Worm (Caenorhabditis elegans): ENCODE data around the gene B0034.7.

B0034.7 gene

DNA sequence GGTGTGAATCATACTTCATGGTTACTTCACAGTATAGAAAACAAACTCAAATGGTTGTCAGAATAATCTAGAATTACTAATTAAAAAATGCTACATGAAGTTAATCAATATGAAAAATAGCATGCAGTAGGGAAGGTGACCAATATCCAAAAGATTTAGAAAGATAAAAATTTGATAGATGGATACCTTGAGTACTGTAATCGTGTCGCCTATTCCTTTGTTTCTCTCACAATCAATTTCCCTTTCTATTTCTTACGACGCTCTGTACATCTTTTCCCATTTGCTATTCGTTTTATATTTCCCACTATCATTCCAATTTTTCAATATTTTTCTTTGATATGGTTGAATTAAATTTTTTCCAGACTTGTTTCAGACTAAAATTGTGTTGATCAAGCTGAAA, at the start of gene B0034.7:
Gene B0034.7, plus strand, starts transcription at position 301 of the 400 bp plus-strand sequence.
- TF ChIP-seq skn-1 (tag; optimal IDR thresholded peaks at IDR 0.05): no peak
- TF ChIP-seq nhr-25 (tag; optimal IDR thresholded peaks at IDR 0.05): no peak
- TF ChIP-seq elt-3 (tag; optimal IDR thresholded peaks at IDR 0.05): no peak
- TF ChIP-seq hmg-11 (tag; optimal IDR thresholded peaks at IDR 0.05): no peak
- no peak for TF ChIP-seq zag-1 (tag; optimal IDR thresholded peaks at IDR 0.05)
- no peak for TF ChIP-seq mml-1 (tag; optimal IDR thresholded peaks at IDR 0.05)
- no peak for TF ChIP-seq mdl-1 (tag; optimal IDR thresholded peaks at IDR 0.05)
- no peak for TF ChIP-seq nhr-67 (tag; optimal IDR thresholded peaks at IDR 0.05)
- TF ChIP-seq nhr-76 (tag; optimal IDR thresholded peaks at IDR 0.05): no peak
- TF ChIP-seq ceh-82 (tag; optimal IDR thresholded peaks at IDR 0.05): no peak
- no peak for TF ChIP-seq unc-62 (GFP tag; optimal IDR thresholded peaks at IDR 0.05)
- TF ChIP-seq jun-1 (tag; optimal IDR thresholded peaks at IDR 0.05): no peak
- no peak for TF ChIP-seq nfya-1 (tag; optimal IDR thresholded peaks at IDR 0.05; ENCODE audit: insufficient read depth)
- TF ChIP-seq nhr-28 (tag; optimal IDR thresholded peaks at IDR 0.05): no peak
- no peak for TF ChIP-seq snpc-4 (tag; optimal IDR thresholded peaks at IDR 0.05)
- no peak for TF ChIP-seq nhr-23 (tag; optimal IDR thresholded peaks at IDR 0.05)
- TF ChIP-seq fkh-10 (GFP tag; optimal IDR thresholded peaks at IDR 0.05): no peak
- TF ChIP-seq ZK546.5 (tag; optimal IDR thresholded peaks at IDR 0.05): no peak
- TF ChIP-seq ceh-16 (tag; optimal IDR thresholded peaks at IDR 0.05): no peak
- no peak for TF ChIP-seq unc-39 (tag; optimal IDR thresholded peaks at IDR 0.05)

DNA sequence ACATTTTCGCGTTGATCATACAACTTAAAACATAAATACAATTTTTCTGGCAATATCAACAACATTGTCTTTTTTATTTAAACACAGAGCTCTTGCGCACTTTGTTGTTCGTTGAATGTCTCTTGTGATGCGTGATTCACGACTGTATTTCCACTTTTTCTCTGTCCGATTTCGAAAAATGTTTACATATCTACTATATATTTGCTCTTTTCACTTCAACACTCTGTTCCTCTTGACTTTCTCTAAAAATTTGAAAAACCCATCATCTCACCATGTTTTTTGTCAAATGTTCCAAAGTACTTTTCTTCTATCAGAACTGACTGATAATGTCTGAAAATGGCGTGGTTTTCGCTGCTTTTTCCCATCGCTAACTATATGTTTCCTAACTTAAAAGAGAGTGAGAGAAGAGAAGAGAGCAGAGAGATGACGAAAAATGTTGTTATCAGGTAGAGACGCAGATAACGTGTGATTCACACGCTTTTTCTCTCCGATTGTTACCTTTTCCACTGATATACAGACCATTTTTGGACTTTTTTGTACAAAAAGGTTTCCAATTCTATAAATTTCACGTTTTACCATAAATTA, 49.4 kb upstream of the B0034.7 start:
- TF ChIP-seq ceh-82 (tag; optimal IDR thresholded peaks at IDR 0.05): no peak
- TF ChIP-seq elt-2 (tag; optimal IDR thresholded peaks at IDR 0.05): peak; percentile 94
- TF ChIP-seq nhr-76 (tag; optimal IDR thresholded peaks at IDR 0.05): no peak
- no peak for TF ChIP-seq nhr-12 (tag; optimal IDR thresholded peaks at IDR 0.05)
- no peak for TF ChIP-seq egl-27 (tag; optimal IDR thresholded peaks at IDR 0.05)
- no peak for TF ChIP-seq lin-39 (tag; optimal IDR thresholded peaks at IDR 0.05)
- no peak for TF ChIP-seq snpc-4 (tag; optimal IDR thresholded peaks at IDR 0.05)
- no peak for TF ChIP-seq nhr-77 (tag; optimal IDR thresholded peaks at IDR 0.05)
- no peak for TF ChIP-seq ZK546.5 (tag; optimal IDR thresholded peaks at IDR 0.05)
- peak; percentile 47 for TF ChIP-seq skn-1 (tag; optimal IDR thresholded peaks at IDR 0.05)
- TF ChIP-seq pha-4 (tag; optimal IDR thresholded peaks at IDR 0.05): peak; percentile 94
- TF ChIP-seq nhr-28 (tag; optimal IDR thresholded peaks at IDR 0.05): no peak
- TF ChIP-seq elt-3 (tag; optimal IDR thresholded peaks at IDR 0.05): no peak
- TF ChIP-seq fos-1 (tag; optimal IDR thresholded peaks at IDR 0.05): no peak
- TF ChIP-seq nhr-11 (tag; optimal IDR thresholded peaks at IDR 0.05): no peak
- TF ChIP-seq elt-1 (tag; optimal IDR thresholded peaks at IDR 0.05): no peak
- TF ChIP-seq ztf-11 (tag; optimal IDR thresholded peaks at IDR 0.05): no peak
- no peak for TF ChIP-seq nhr-43 (tag; optimal IDR thresholded peaks at IDR 0.05; ENCODE audit: poor library complexity, severe bottlenecking)
- TF ChIP-seq unc-39 (tag; optimal IDR thresholded peaks at IDR 0.05): no peak
- no peak for TF ChIP-seq nfya-1 (tag; optimal IDR thresholded peaks at IDR 0.05; ENCODE audit: insufficient read depth)
- TF ChIP-seq ceh-9 (tag; optimal IDR thresholded peaks at IDR 0.05): no peak
- TF ChIP-seq mml-1 (tag; optimal IDR thresholded peaks at IDR 0.05): no peak
- TF ChIP-seq fkh-10 (GFP tag; optimal IDR thresholded peaks at IDR 0.05): no peak
- peak; percentile 41 for TF ChIP-seq jun-1 (tag; optimal IDR thresholded peaks at IDR 0.05)
- TF ChIP-seq tbx-2 (tag; optimal IDR thresholded peaks at IDR 0.05): no peak
- TF ChIP-seq lsy-12 (tag; optimal IDR thresholded peaks at IDR 0.05): no peak
- no peak for TF ChIP-seq eor-1 (tag; optimal IDR thresholded peaks at IDR 0.05)
- TF ChIP-seq nhr-237 (tag; optimal IDR thresholded peaks at IDR 0.05): no peak
- no peak for TF ChIP-seq aly-2 (tag; optimal IDR thresholded peaks at IDR 0.05)
- TF ChIP-seq sea-2 (GFP tag; optimal IDR thresholded peaks at IDR 0.05): no peak
- TF ChIP-seq ceh-28 (tag; optimal IDR thresholded peaks at IDR 0.05): no peak
- TF ChIP-seq ztf-4 (tag; optimal IDR thresholded peaks at IDR 0.05): no peak
- peak; percentile 96 for TF ChIP-seq pqm-1 (tag; optimal IDR thresholded peaks at IDR 0.05)

DNA sequence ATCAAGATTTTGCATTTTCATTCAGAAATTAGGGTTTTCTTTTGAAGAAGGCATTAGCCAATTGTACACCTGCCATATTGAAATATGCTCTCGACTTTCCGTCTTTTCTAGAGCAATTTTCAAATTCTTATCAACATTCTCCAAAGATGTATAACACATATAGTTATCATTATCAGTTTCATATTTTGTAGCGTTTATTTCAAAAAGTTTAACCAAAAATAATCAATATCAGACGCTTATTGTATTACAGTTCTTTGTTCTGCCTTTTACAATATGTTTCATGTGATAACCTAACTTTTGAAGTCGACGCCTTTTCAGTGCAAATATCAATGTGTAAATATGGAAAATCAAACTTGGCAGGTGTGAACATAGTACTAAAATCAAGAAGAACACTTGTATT, 47.5 kb upstream of the B0034.7 start:
- TF ChIP-seq skn-1 (tag; optimal IDR thresholded peaks at IDR 0.05) (no peak), pha-4 (tag; optimal IDR thresholded peaks at IDR 0.05) (peak; percentile 42), pqm-1 (tag; optimal IDR thresholded peaks at IDR 0.05) (peak; percentile 80), elt-2 (tag; optimal IDR thresholded peaks at IDR 0.05) (peak; percentile 77), jun-1 (tag; optimal IDR thresholded peaks at IDR 0.05) (no peak), elt-1 (tag; optimal IDR thresholded peaks at IDR 0.05) (no peak)
